Worm (Caenorhabditis elegans) whole organism, L4/young adult: ENCODE data around the gene col-37.

Experiments used
- W03F9.2 ChIP-seq: fragments of 150-350 bp; optimal IDR thresholded peaks from 2 replicates; lab custom pipeline; 2014; ENCODE audit warnings: missing biosample characterization, missing genetic modification characterization
- dao-5 ChIP-seq: sonication (generic microtip); optimal IDR thresholded peaks from 2 replicates; lab custom pipeline; 2016; ENCODE audit warnings: missing genotype, missing genetic modification characterization, moderate library complexity, missing compliant biosample characterization
- him-1 ChIP-seq: sonication (generic microtip); optimal IDR thresholded peaks from 2 replicates; lab custom pipeline; 2016; ENCODE audit warnings: missing genotype, missing genetic modification reagents, missing genetic modification characterization, missing compliant biosample characterization

- no peak for TF ChIP-seq W03F9.2 (tag; lab: Kevin White, UChicago)
- TF ChIP-seq him-1 (tag; lab: Kevin White, UChicago) = no peak
- TF ChIP-seq dao-5 (tag; lab: Kevin White, UChicago) = no peak
These were observed 43.5 kb upstream of the col-37 start for ce11 chrV:12211090-12211489.
